Worm (Caenorhabditis elegans): ENCODE measurements around the gene hst-6.

hst-6 gene

ce11 chrX:5276772-5277171 is 1.4 kb downstream of the hst-6 start:
- TF ChIP-seq B0336.3 (GFP tag; IDR thresholded peaks at IDR 0.05): no peak
- TF ChIP-seq F52B5.7 (tag; optimal IDR thresholded peaks at IDR 0.05): no peak
- TF ChIP-seq sea-2 (GFP tag; IDR thresholded peaks at IDR 0.05): no peak
- no peak for TF ChIP-seq T26A5.8 (tag; optimal IDR thresholded peaks at IDR 0.05)
- TF ChIP-seq ets-4 (GFP tag; optimal IDR thresholded peaks at IDR 0.05): no peak
- no peak for TF ChIP-seq ceh-100 (GFP tag; IDR thresholded peaks at IDR 0.05)
- no peak for TF ChIP-seq rpc-1 (optimal IDR thresholded peaks at IDR 0.05)
- TF ChIP-seq rpc-1 (tag; optimal IDR thresholded peaks at IDR 0.05): no peak
- TF ChIP-seq F49E8.2 (tag; optimal IDR thresholded peaks at IDR 0.05; ENCODE audit: insufficient read depth): no peak
- no peak for TF ChIP-seq ztf-25 (GFP tag; IDR thresholded peaks at IDR 0.05)
- TF ChIP-seq ceh-79 (tag; optimal IDR thresholded peaks at IDR 0.05): no peak
- TF ChIP-seq Y53G8AR.9 (GFP tag; conservative IDR thresholded peaks at IDR 0.05): no peak
- TF ChIP-seq ama-1 (optimal IDR thresholded peaks at IDR 0.05): no peak
- no peak for TF ChIP-seq ama-1 (GFP tag; optimal IDR thresholded peaks at IDR 0.05)
- TF ChIP-seq tlf-1 (GFP tag; optimal IDR thresholded peaks at IDR 0.05): no peak
- no peak for TF ChIP-seq nhr-90 (tag; optimal IDR thresholded peaks at IDR 0.05)
- TF ChIP-seq F10E7.11 (tag; optimal IDR thresholded peaks at IDR 0.05): no peak

DNA sequence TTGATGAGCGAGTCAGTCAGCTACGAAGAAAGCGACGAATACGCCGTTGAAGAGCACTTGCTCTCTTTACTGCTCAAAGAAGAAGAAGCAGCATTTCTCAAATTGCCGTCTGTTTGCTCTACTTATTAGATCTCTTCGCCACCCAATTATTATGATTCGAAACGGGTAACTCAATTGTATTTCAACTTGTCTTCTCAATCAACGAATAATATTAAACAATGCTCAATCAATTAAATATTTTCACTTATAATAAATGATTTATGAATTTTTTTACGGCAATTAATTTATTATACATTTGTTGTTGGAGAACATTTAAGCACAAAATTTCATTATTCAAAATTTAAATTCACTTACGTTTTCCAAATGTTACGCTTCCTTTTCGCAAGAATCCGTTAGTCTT is 2.9 kb downstream of the hst-6 start:
- TF ChIP-seq F57A8.1 (GFP tag; optimal IDR thresholded peaks at IDR 0.05) (no peak), Y53G8AR.9 (GFP tag; conservative IDR thresholded peaks at IDR 0.05) (no peak), ztf-25 (GFP tag; IDR thresholded peaks at IDR 0.05) (no peak), nhr-27 (tag; optimal IDR thresholded peaks at IDR 0.05) (no peak), mcd-1 (GFP tag; IDR thresholded peaks at IDR 0.05) (no peak), madf-3 (GFP tag; IDR thresholded peaks at IDR 0.05) (no peak), Y56A3A.18 (GFP tag; IDR thresholded peaks at IDR 0.05) (no peak)

ce11 chrX:5279170-5279635 is 3.8 kb downstream of the hst-6 start, which contains the start of gene Y34B4A.2:
Y34B4A.2 (plus strand) TSS chrX:5279497.
- no peak for TF ChIP-seq B0336.3 (GFP tag; IDR thresholded peaks at IDR 0.05)
- TF ChIP-seq attf-5 (GFP tag; optimal IDR thresholded peaks at IDR 0.05): peak; percentile 29
- TF ChIP-seq nhr-120 (GFP tag; IDR thresholded peaks at IDR 0.05): no peak
- peak; percentile 92 for TF ChIP-seq attf-3 (GFP tag; conservative IDR thresholded peaks at IDR 0.05)
- 0 out of 2 replicates have a peak, but pooled peaks have one; percentile 18 for TF ChIP-seq let-526 (GFP tag; IDR thresholded peaks at IDR 0.05)
- peak; percentile 22 for TF ChIP-seq ZK185.1 (tag; optimal IDR thresholded peaks at IDR 0.05; ENCODE audit: poor library complexity, severe bottlenecking)
- TF ChIP-seq snpc-4 (GFP tag; optimal IDR thresholded peaks at IDR 0.05): no peak
- peak in 1 of 4 experiments; percentile 2 for TF ChIP-seq snpc-4 (tag; optimal IDR thresholded peaks at IDR 0.05)
- no peak for TF ChIP-seq snpc-1.1 (tag; optimal IDR thresholded peaks at IDR 0.05; ENCODE audit: insufficient read depth)
- TF ChIP-seq nhr-80 (tag; optimal IDR thresholded peaks at IDR 0.05): peak; percentile 88
- TF ChIP-seq dox-1 (GFP tag; IDR thresholded peaks at IDR 0.05): 0 out of 2 replicates have a peak, but pooled peaks have one; percentile 40
- peak; percentile 8 for TF ChIP-seq ztf-18 (tag; optimal IDR thresholded peaks at IDR 0.05)
- TF ChIP-seq cebp-1 (GFP tag; IDR thresholded peaks at IDR 0.05): no peak
- peak; percentile 62 for TF ChIP-seq cebp-1 (tag; optimal IDR thresholded peaks at IDR 0.05)
- TF ChIP-seq atf-7 (tag; optimal IDR thresholded peaks at IDR 0.05): peak; percentile 28

DNA sequence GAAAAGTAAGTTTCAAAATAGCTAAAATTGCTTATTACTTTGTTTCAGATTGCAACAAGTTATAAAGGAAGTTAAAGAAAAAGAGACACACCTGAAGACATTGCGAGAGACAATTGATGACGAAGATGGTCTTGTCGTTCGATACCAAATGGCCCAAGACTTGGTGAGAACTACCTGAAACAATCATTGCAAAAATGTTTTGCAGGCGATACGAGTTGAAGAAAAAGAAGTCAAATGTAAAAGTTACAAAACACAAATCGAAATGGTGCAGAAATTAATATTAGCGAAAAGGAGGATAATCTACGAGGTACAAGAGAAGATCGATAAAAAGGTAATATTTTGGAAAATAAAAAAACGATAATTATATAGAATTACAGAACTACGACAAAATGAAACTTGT is 4.3 kb downstream of the hst-6 start, which contains the start of gene rga-8:
Gene rga-8 (minus strand): TSS at position 101 of the 400 bp plus-strand sequence.
- TF ChIP-seq mcd-1 (GFP tag; IDR thresholded peaks at IDR 0.05) (no peak), egrh-3 (GFP tag; IDR thresholded peaks at IDR 0.05) (no peak), ekl-4 (GFP tag; IDR thresholded peaks at IDR 0.05) (no peak), ztf-26 (tag; optimal IDR thresholded peaks at IDR 0.05) (no peak), lir-1 (GFP tag; conservative IDR thresholded peaks at IDR 0.05) (no peak), let-526 (GFP tag; IDR thresholded peaks at IDR 0.05) (no peak), rec-8 (tag; optimal IDR thresholded peaks at IDR 0.05) (no peak), nhr-120 (GFP tag; IDR thresholded peaks at IDR 0.05) (no peak), F55B11.4 (tag; optimal IDR thresholded peaks at IDR 0.05; ENCODE audit: borderline replicate concordance, insufficient read depth) (no peak), nhr-179 (tag; optimal IDR thresholded peaks at IDR 0.05) (no peak), F49E8.2 (tag; optimal IDR thresholded peaks at IDR 0.05; ENCODE audit: insufficient read depth) (no peak), F57A8.1 (GFP tag; optimal IDR thresholded peaks at IDR 0.05) (no peak)

Data from whole organism, young adult.